Fruit fly (Drosophila melanogaster) whole organism, embryonic: ENCODE measurements around the gene IA-2.

Experiments used
- Ada2b ChIP-seq: fragments of 200-800 bp; sonication (Bioruptor generic); IDR thresholded peaks from 2 replicates; pipeline ENCODE4 v1.3.6; 2022; ENCODE audit warnings: missing biosample characterization, missing genetic modification characterization
- Atf-2 ChIP-seq: fragments of 200-800 bp; sonication (Bioruptor generic); optimal IDR thresholded peaks from 2 replicates; lab custom pipeline; 2016; ENCODE audit warnings: missing biosample characterization, missing genetic modification characterization
- CG10267 ChIP-seq: fragments of 200-800 bp; sonication (Bioruptor generic); optimal IDR thresholded peaks from 2 replicates; lab custom pipeline; 2018; ENCODE audit warnings: missing biosample characterization, mild to moderate bottlenecking, missing genetic modification characterization, moderate library complexity
- CG10321 ChIP-seq: fragments of 200-800 bp; sonication (Bioruptor generic); IDR thresholded peaks from 2 replicates; pipeline ENCODE4 v1.3.6; 2022; ENCODE audit warnings: missing biosample characterization, missing genetic modification characterization
- CG10366 ChIP-seq: fragments of 200-800 bp; sonication (Bioruptor generic); IDR thresholded peaks from 2 replicates; pipeline ENCODE4 v1.3.6; 2022; ENCODE audit warnings: missing biosample characterization, missing genetic modification characterization
- CG10565 ChIP-seq: fragments of 200-800 bp; sonication (Bioruptor generic); optimal IDR thresholded peaks from 3 replicates; lab custom pipeline; 2016; ENCODE audit warnings: missing biosample characterization, mild to moderate bottlenecking, missing genetic modification characterization
- CG11504 ChIP-seq: fragments of 200-800 bp; sonication (Bioruptor generic); optimal IDR thresholded peaks from 3 replicates; lab custom pipeline; 2019; ENCODE audit warnings: missing biosample characterization, mild to moderate bottlenecking, missing genetic modification characterization, moderate library complexity
- CG12104 ChIP-seq: fragments of 200-800 bp; sonication (Bioruptor generic); optimal IDR thresholded peaks from 3 replicates; lab custom pipeline; 2016; ENCODE audit warnings: missing biosample characterization, missing genetic modification characterization
- CG13287 ChIP-seq: fragments of 200-800 bp; sonication (Bioruptor generic); IDR thresholded peaks from 2 replicates; pipeline ENCODE4 v1.3.6; 2022; ENCODE audit warnings: missing biosample characterization, missing genetic modification characterization; ENCODE audit not compliant: partially characterized antibody
- CG13894 ChIP-seq: fragments of 200-800 bp; sonication (Bioruptor generic); optimal IDR thresholded peaks from 3 replicates; lab custom pipeline; 2018; ENCODE audit warnings: missing biosample characterization, mild to moderate bottlenecking, missing genetic modification characterization, moderate library complexity
- CG15011 ChIP-seq: fragments of 200-800 bp; sonication (Bioruptor generic); optimal IDR thresholded peaks from 3 replicates; lab custom pipeline; 2018; ENCODE audit warnings: missing biosample characterization, mild to moderate bottlenecking, missing genetic modification characterization
- CG15269 ChIP-seq: fragments of 200-800 bp; sonication (Bioruptor generic); optimal IDR thresholded peaks from 2 replicates; lab custom pipeline; 2018; ENCODE audit warnings: missing biosample characterization, mild to moderate bottlenecking, missing genetic modification characterization, moderate library complexity
- CG15479 ChIP-seq: fragments of 200-800 bp; sonication (Bioruptor generic); optimal IDR thresholded peaks from 3 replicates; lab custom pipeline; 2019; ENCODE audit warnings: missing biosample characterization, mild to moderate bottlenecking, missing genetic modification characterization, moderate library complexity
- CG17829 ChIP-seq: fragments of 200-800 bp; optimal IDR thresholded peaks from 2 replicates; lab custom pipeline; 2019; ENCODE audit warnings: missing biosample characterization, mild to moderate bottlenecking, missing genetic modification characterization, moderate library complexity
- CG2116 ChIP-seq: fragments of 200-800 bp; sonication (Bioruptor generic); optimal IDR thresholded peaks from 3 replicates; lab custom pipeline; 2018; ENCODE audit warnings: missing biosample characterization, mild to moderate bottlenecking, missing genetic modification characterization
- CG30403 ChIP-seq: fragments of 200-800 bp; sonication (Bioruptor generic); optimal IDR thresholded peaks from 3 replicates; lab custom pipeline; 2016; ENCODE audit warnings: missing biosample characterization, missing genetic modification characterization
- CG30431 ChIP-seq: fragments of 200-800 bp; sonication (Bioruptor generic); optimal IDR thresholded peaks from 2 replicates; lab custom pipeline; 2017; ENCODE audit warnings: missing biosample characterization, missing genetic modification characterization
- CG42726 ChIP-seq: fragments of 200-800 bp; sonication (Bioruptor generic); IDR thresholded peaks from 2 replicates; pipeline ENCODE4 v1.3.6; 2022; ENCODE audit warnings: missing biosample characterization, missing genetic modification characterization; ENCODE audit not compliant: partially characterized antibody
- CG4424 ChIP-seq: fragments of 200-800 bp; sonication (Bioruptor generic); optimal IDR thresholded peaks from 3 replicates; lab custom pipeline; 2016; ENCODE audit warnings: missing biosample characterization, missing genetic modification characterization
- CG4854 ChIP-seq: fragments of 200-800 bp; sonication (Bioruptor generic); optimal IDR thresholded peaks from 2 replicates; lab custom pipeline; 2016; ENCODE audit warnings: missing biosample characterization, missing genetic modification characterization, inconsistent platforms
- CG8359 ChIP-seq: fragments of 200-800 bp; sonication (Bioruptor generic); optimal IDR thresholded peaks from 2 replicates; lab custom pipeline; 2017; ENCODE audit warnings: missing biosample characterization, mild to moderate bottlenecking, missing genetic modification characterization, borderline replicate concordance
- CG8388 ChIP-seq: fragments of 200-800 bp; sonication (Bioruptor generic); optimal IDR thresholded peaks from 2 replicates; lab custom pipeline; 2019; ENCODE audit warnings: missing biosample characterization, mild to moderate bottlenecking, missing genetic modification characterization, moderate library complexity
- Chrac-16 ChIP-seq: fragments of 200-800 bp; sonication (Bioruptor generic); optimal IDR thresholded peaks from 3 replicates; lab custom pipeline; 2016; ENCODE audit warnings: missing biosample characterization, missing genetic modification characterization
- Eip74EF ChIP-seq, 2 experiments: fragments of 200-800 bp in 1 of 2; fragments of >200 bp in 1 of 2; sonication (Bioruptor generic) in 1 of 2; optimal IDR thresholded peaks; 2 replicates each; lab custom pipeline; 2017 to 2019; ENCODE audit warnings: missing biosample characterization in 2 of 2, missing genetic modification characterization in 2 of 2, mild to moderate bottlenecking in 1 of 2, moderate library complexity in 1 of 2
- HLHmδ ChIP-seq: fragments of 200-800 bp; sonication (Bioruptor generic); optimal IDR thresholded peaks from 2 replicates; lab custom pipeline; 2018; ENCODE audit warnings: missing biosample characterization, mild to moderate bottlenecking, missing genetic modification characterization, moderate library complexity
- Kr ChIP-seq: fragments of 200-800 bp; sonication (Bioruptor generic); optimal IDR thresholded peaks from 2 replicates; lab custom pipeline; 2017; ENCODE audit warnings: missing biosample characterization, mild to moderate bottlenecking, missing genetic modification characterization
- MTF-1 ChIP-seq: fragments of 200-800 bp; sonication (Bioruptor generic); optimal IDR thresholded peaks from 2 replicates; lab custom pipeline; 2018; ENCODE audit warnings: missing biosample characterization, mild to moderate bottlenecking, missing genetic modification characterization, borderline replicate concordance
- Mes4 ChIP-seq: fragments of 200-800 bp; sonication (Bioruptor generic); optimal IDR thresholded peaks from 2 replicates; lab custom pipeline; 2016; ENCODE audit warnings: missing biosample characterization, missing genetic modification characterization
- Nf-YA ChIP-seq: fragments of 200-800 bp; sonication (Bioruptor generic); IDR thresholded peaks from 2 replicates; pipeline ENCODE4 v1.3.6; 2022; ENCODE audit warnings: missing biosample characterization, missing genetic modification characterization
- Trl ChIP-seq, 3 experiments: fragments of >200 bp in 2 of 3; fragments of 200-800 bp in 1 of 3; sonication (Bioruptor generic) in 1 of 3; optimal IDR thresholded peaks; 2 replicates in 1 of 3; 3 replicates in 2 of 3; lab custom pipeline; 2016 to 2017; ENCODE audit warnings: missing biosample characterization in 1 of 3, missing genetic modification characterization in 1 of 3
- Usf ChIP-seq: fragments of 200-800 bp; sonication (Bioruptor generic); optimal IDR thresholded peaks from 2 replicates; lab custom pipeline; 2017; ENCODE audit warnings: missing genotype, missing biosample characterization, missing genetic modification characterization
- ase ChIP-seq: fragments of 200-800 bp; sonication (Bioruptor generic); IDR thresholded peaks from 3 replicates; pipeline ENCODE4 v1.3.6; 2022; ENCODE audit warnings: missing biosample characterization, missing genetic modification characterization
- crol ChIP-seq: fragments of 200-800 bp; sonication (Bioruptor generic); IDR thresholded peaks from 2 replicates; pipeline ENCODE4 v1.3.6; 2022; ENCODE audit warnings: missing biosample characterization, missing genetic modification characterization
- da ChIP-seq: fragments of 200-800 bp; sonication (Bioruptor generic); optimal IDR thresholded peaks from 2 replicates; lab custom pipeline; 2016; ENCODE audit warnings: missing biosample characterization, missing genetic modification characterization
- dmrt11E ChIP-seq: fragments of 200-800 bp; sonication (Bioruptor generic); optimal IDR thresholded peaks from 3 replicates; lab custom pipeline; 2018; ENCODE audit warnings: missing biosample characterization, mild to moderate bottlenecking, missing genetic modification characterization, moderate library complexity
- dmrt99B ChIP-seq: fragments of 200-800 bp; sonication (Bioruptor generic); optimal IDR thresholded peaks from 2 replicates; lab custom pipeline; 2018; ENCODE audit warnings: missing biosample characterization, mild to moderate bottlenecking, missing genetic modification characterization, moderate library complexity
- gcm ChIP-seq: fragments of 200-800 bp; sonication (Bioruptor generic); optimal IDR thresholded peaks from 2 replicates; lab custom pipeline; 2019; ENCODE audit warnings: missing biosample characterization, mild to moderate bottlenecking, missing genetic modification characterization, moderate library complexity
- gsb-n ChIP-seq: fragments of 200-800 bp; sonication (Bioruptor generic); optimal IDR thresholded peaks from 3 replicates; lab custom pipeline; 2018; ENCODE audit warnings: missing biosample characterization, mild to moderate bottlenecking, missing genetic modification characterization
- luna ChIP-seq: fragments of 200-800 bp; sonication (Bioruptor generic); optimal IDR thresholded peaks from 2 replicates; lab custom pipeline; 2016; ENCODE audit warnings: missing biosample characterization, missing genetic modification characterization
- pb ChIP-seq: fragments of 200-800 bp; sonication (Bioruptor generic); optimal IDR thresholded peaks from 3 replicates; lab custom pipeline; 2016; ENCODE audit warnings: missing biosample characterization, missing genetic modification characterization
- prd ChIP-seq, 3 experiments: fragments of >200 bp in 2 of 3; fragments of 200-800 bp in 1 of 3; sonication (Bioruptor generic) in 1 of 3; optimal IDR thresholded peaks in 2 of 3; IDR thresholded peaks in 1 of 3; 2 replicates in 2 of 3; 3 replicates in 1 of 3; pipeline versions ENCODE4 v1.3.6 to Lab custom; 2017 to 2022; ENCODE audit warnings: missing biosample characterization in 1 of 3, missing genetic modification characterization in 1 of 3
- row ChIP-seq: fragments of 200-800 bp; sonication (Bioruptor generic); IDR thresholded peaks from 3 replicates; pipeline ENCODE4 v1.3.6; 2022; ENCODE audit warnings: missing biosample characterization, missing genetic modification characterization
- sd ChIP-seq: fragments of 200-800 bp; sonication (Bioruptor generic); optimal IDR thresholded peaks from 3 replicates; lab custom pipeline; 2018; ENCODE audit warnings: missing biosample characterization, mild to moderate bottlenecking, missing genetic modification characterization, moderate library complexity
- stwl ChIP-seq: fragments of 200-800 bp; sonication (Bioruptor generic); optimal IDR thresholded peaks from 3 replicates; lab custom pipeline; 2018; ENCODE audit warnings: missing biosample characterization, mild to moderate bottlenecking, missing genetic modification characterization, moderate library complexity
- twi ChIP-seq: fragments of 200-800 bp; optimal IDR thresholded peaks from 2 replicates; lab custom pipeline; 2019; ENCODE audit warnings: missing biosample characterization, mild to moderate bottlenecking, missing genetic modification characterization, moderate library complexity
- z ChIP-seq: fragments of 200-800 bp; sonication (Bioruptor generic); IDR thresholded peaks from 3 replicates; pipeline ENCODE4 v1.3.6; 2022; ENCODE audit warnings: missing biosample characterization, missing genetic modification characterization

Gene IA-2

dm6 chr2L:1062473-1063363 is 14.9 kb upstream of the IA-2 start (continued):
- peak; percentile 52 for TF ChIP-seq CG11504 (tag; lab: Kevin White, UChicago)
- no peak for TF ChIP-seq Ada2b
- peak; percentile 9 for TF ChIP-seq CG2116
- TF ChIP-seq twi (tag; lab: Kevin White, UChicago) = peak; percentile 94
- TF ChIP-seq CG30431 = peak; percentile 62
- TF ChIP-seq CG13894 = no peak
- no peak for TF ChIP-seq pb (GFP tag; lab: Kevin White, UChicago)
- TF ChIP-seq Atf-2 (GFP tag; lab: Kevin White, UChicago) = peak; percentile 35
- TF ChIP-seq dmrt11E (tag; lab: Kevin White, UChicago) = peak; percentile 92
- no peak for TF ChIP-seq prd (optimal IDR thresholded peaks at IDR 0.05; lab: Kevin White, UChicago)
- TF ChIP-seq prd (GFP tag; IDR thresholded peaks at IDR 0.05; lab: Robert Waterston, UW) = peak; percentile 13; the same call in 1 of the 3 replicates
- peak; percentile 57 for TF ChIP-seq CG15479 (GFP tag; lab: Kevin White, UChicago)
- no peak for TF ChIP-seq CG13287
- no peak for TF ChIP-seq luna (GFP tag; lab: Kevin White, UChicago)
- no peak for TF ChIP-seq Eip74EF (GFP tag; optimal IDR thresholded peaks at IDR 0.05; lab: Kevin White, UChicago)
- peak; percentile 59 for TF ChIP-seq CG30403 (GFP tag; lab: Kevin White, UChicago)
- TF ChIP-seq CG10565 (GFP tag; lab: Kevin White, UChicago) = no peak
- no peak for TF ChIP-seq Nf-YA (GFP tag; lab: Robert Waterston, UW)
- no peak for TF ChIP-seq CG15011
- TF ChIP-seq z (GFP tag; lab: Robert Waterston, UW) = peak; percentile 76
- TF ChIP-seq Usf (GFP tag; lab: Kevin White, UChicago) = peak; percentile 44
- TF ChIP-seq gsb-n (tag; lab: Kevin White, UChicago) = peak; percentile 20
- TF ChIP-seq Chrac-16 (GFP tag; lab: Kevin White, UChicago) = peak; percentile 43
- no peak for TF ChIP-seq CG42726 (GFP tag; lab: Robert Waterston, UW)
- peak; percentile 21 for TF ChIP-seq Kr
- peak; percentile 45 for TF ChIP-seq CG8388 (GFP tag; lab: Kevin White, UChicago)
- TF ChIP-seq CG4854 (GFP tag; lab: Kevin White, UChicago) = no peak
- peak; percentile 67 for TF ChIP-seq CG10267 (tag; lab: Kevin White, UChicago)
- TF ChIP-seq crol = peak; percentile 64; the same call in 1 of the 2 replicates
- TF ChIP-seq CG12104 (GFP tag; lab: Kevin White, UChicago) = peak; percentile 16
- TF ChIP-seq da (GFP tag; lab: Kevin White, UChicago) = peak; percentile 44
- peak; percentile 68 for TF ChIP-seq CG4424 (GFP tag; lab: Kevin White, UChicago)
- peak; percentile 35 for TF ChIP-seq gcm
- peak; percentile 23 for TF ChIP-seq Mes4 (GFP tag; lab: Kevin White, UChicago)
- no peak for TF ChIP-seq HLHmδ (GFP tag; lab: Kevin White, UChicago)
- peak; percentile 36; the same call in 1 of the 3 replicates for TF ChIP-seq row (GFP tag; lab: Robert Waterston, UW)
- TF ChIP-seq CG17829 (tag; lab: Kevin White, UChicago) = peak; percentile 57
- TF ChIP-seq CG15269 (tag; lab: Kevin White, UChicago) = peak; percentile 22
- TF ChIP-seq CG10366 (GFP tag; lab: Robert Waterston, UW) = no peak
- TF ChIP-seq stwl (tag; lab: Kevin White, UChicago) = peak; percentile 1
- TF ChIP-seq CG8359 (GFP tag; lab: Kevin White, UChicago) = peak; percentile 35
- TF ChIP-seq dmrt99B = peak; percentile 49
- peak; percentile 89 for TF ChIP-seq sd
- peak; percentile 49; the same call in 1 of the 2 replicates for TF ChIP-seq CG10321
- peak; percentile 11; the same call in 1 of the 3 replicates for TF ChIP-seq ase (GFP tag; lab: Robert Waterston, UW)
- no peak for TF ChIP-seq Trl (optimal IDR thresholded peaks at IDR 0.05; lab: Kevin White, UChicago)
- TF ChIP-seq Trl (GFP tag; optimal IDR thresholded peaks at IDR 0.05; lab: Kevin White, UChicago) = peak; percentile 28
- TF ChIP-seq MTF-1 = peak; percentile 4
